Worm (Caenorhabditis elegans): ENCODE results near the gene fax-1.

Gene fax-1

DNA sequence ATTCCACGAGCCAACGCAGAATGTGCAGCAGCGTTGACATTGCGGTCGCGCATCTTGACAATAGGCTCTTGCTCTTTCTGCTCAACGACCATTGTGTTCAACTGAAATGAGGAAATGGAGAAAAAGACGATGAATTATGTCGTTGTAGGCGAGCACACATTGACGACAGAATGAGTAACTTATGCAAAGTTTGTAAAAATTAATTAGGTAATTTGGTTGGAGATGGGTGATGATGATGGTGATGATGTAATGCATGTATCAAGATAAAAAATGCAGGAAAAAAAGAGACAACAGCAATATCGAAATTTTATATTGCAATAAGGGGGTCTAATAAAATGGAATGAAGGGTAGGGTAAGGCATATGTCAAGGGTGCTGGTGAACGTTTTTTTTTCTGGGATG is 46.8 kb downstream of the fax-1 start, which contains the start of gene bbln-1:
Gene bbln-1 (minus strand): TSS at position 101 of the 400 bp plus-strand sequence.
- TF ChIP-seq unc-62 (GFP tag; optimal IDR thresholded peaks at IDR 0.05) = no peak

Data from whole organism, dauer.